Fruit fly (Drosophila melanogaster) whole organism, embryonic: ENCODE data around the gene Fie.
A peak's percentile ranks its signal among the peaks of the same experiment; 100 is the strongest.

Source experiments
- B-H1 ChIP-seq: fragments of 200-800 bp; sonication (Bioruptor generic); IDR thresholded peaks from 3 replicates; pipeline ENCODE4 v1.3.6; 2022; ENCODE audit warnings: missing biosample characterization, missing genetic modification characterization
- CG11398 ChIP-seq: fragments of 200-800 bp; sonication (Bioruptor generic); optimal IDR thresholded peaks from 2 replicates; lab custom pipeline; 2016; ENCODE audit warnings: missing biosample characterization, missing genetic modification characterization
- CG11456 ChIP-seq: fragments of 200-800 bp; sonication (Bioruptor generic); IDR thresholded peaks from 3 replicates; pipeline ENCODE4 v1.3.6; 2022; ENCODE audit warnings: missing biosample characterization, missing genetic modification characterization
- CG11695 ChIP-seq: fragments of 200-800 bp; sonication (Bioruptor generic); IDR thresholded peaks from 3 replicates; pipeline ENCODE4 v1.3.6; 2022; ENCODE audit warnings: missing biosample characterization, missing genetic modification characterization
- CG12104 ChIP-seq: fragments of 200-800 bp; sonication (Bioruptor generic); optimal IDR thresholded peaks from 3 replicates; lab custom pipeline; 2016; ENCODE audit warnings: missing biosample characterization, missing genetic modification characterization
- CG12299 ChIP-seq: fragments of 200-800 bp; sonication (Bioruptor generic); optimal IDR thresholded peaks from 2 replicates; lab custom pipeline; 2018; ENCODE audit warnings: missing biosample characterization, mild to moderate bottlenecking, missing genetic modification characterization
- CG14710 ChIP-seq: fragments of 200-800 bp; sonication (Bioruptor generic); optimal IDR thresholded peaks from 3 replicates; lab custom pipeline; 2019; ENCODE audit warnings: missing biosample characterization, mild to moderate bottlenecking, missing genetic modification characterization, moderate library complexity
- CG14965 ChIP-seq: fragments of 200-800 bp; sonication (Bioruptor generic); optimal IDR thresholded peaks from 2 replicates; lab custom pipeline; 2016; ENCODE audit warnings: missing biosample characterization, missing genetic modification characterization, borderline replicate concordance
- CG17328 ChIP-seq: fragments of 200-800 bp; sonication (Bioruptor generic); IDR thresholded peaks from 2 replicates; pipeline ENCODE4 v1.3.6; 2022; ENCODE audit warnings: missing biosample characterization, missing genetic modification characterization
- CG17829 ChIP-seq: fragments of 200-800 bp; optimal IDR thresholded peaks from 2 replicates; lab custom pipeline; 2019; ENCODE audit warnings: missing biosample characterization, mild to moderate bottlenecking, missing genetic modification characterization, moderate library complexity
- CG17912 ChIP-seq: fragments of 200-800 bp; sonication (Bioruptor generic); optimal IDR thresholded peaks from 2 replicates; lab custom pipeline; 2018; ENCODE audit warnings: missing biosample characterization, mild to moderate bottlenecking, missing genetic modification characterization
- CG1792 ChIP-seq: fragments of 200-800 bp; sonication (Bioruptor generic); optimal IDR thresholded peaks from 2 replicates; lab custom pipeline; 2016; ENCODE audit warnings: missing biosample characterization, missing genetic modification characterization
- CG18262 ChIP-seq: fragments of 200-800 bp; optimal IDR thresholded peaks from 3 replicates; lab custom pipeline; 2019; ENCODE audit warnings: missing biosample characterization, mild to moderate bottlenecking, missing genetic modification characterization, moderate library complexity
- CG18476 ChIP-seq: fragments of 200-800 bp; sonication (Bioruptor generic); optimal IDR thresholded peaks from 2 replicates; lab custom pipeline; 2016; ENCODE audit warnings: missing biosample characterization, mild to moderate bottlenecking, missing genetic modification characterization
- CG2202 ChIP-seq: fragments of 200-800 bp; sonication (Bioruptor generic); optimal IDR thresholded peaks from 2 replicates; lab custom pipeline; 2018; ENCODE audit warnings: missing biosample characterization, mild to moderate bottlenecking, missing genetic modification characterization
- CG2889 ChIP-seq: fragments of 200-800 bp; sonication (Bioruptor generic); IDR thresholded peaks from 3 replicates; pipeline ENCODE4 v1.3.6; 2022; ENCODE audit warnings: missing biosample characterization, missing genetic modification characterization
- CG31224 ChIP-seq: fragments of 200-800 bp; sonication (Bioruptor generic); IDR thresholded peaks from 2 replicates; pipeline ENCODE4 v1.3.6; 2022; ENCODE audit warnings: missing biosample characterization, missing genetic modification characterization
- CG32772 ChIP-seq: fragments of 200-800 bp; sonication (Bioruptor generic); IDR thresholded peaks from 2 replicates; pipeline ENCODE4 v1.3.6; 2022; ENCODE audit warnings: missing biosample characterization, missing genetic modification characterization
- CG3995 ChIP-seq: fragments of 200-800 bp; sonication (Bioruptor generic); optimal IDR thresholded peaks from 3 replicates; lab custom pipeline; 2016; ENCODE audit warnings: missing biosample characterization, missing genetic modification characterization
- CG42726 ChIP-seq: fragments of 200-800 bp; sonication (Bioruptor generic); IDR thresholded peaks from 2 replicates; pipeline ENCODE4 v1.3.6; 2022; ENCODE audit warnings: missing biosample characterization, missing genetic modification characterization; ENCODE audit not compliant: partially characterized antibody
- CG6272 ChIP-seq: fragments of 200-800 bp; sonication (Bioruptor generic); IDR thresholded peaks from 2 replicates; pipeline ENCODE4 v1.3.6; 2022; ENCODE audit warnings: missing biosample characterization, missing genetic modification characterization
- CG6765 ChIP-seq: fragments of 200-800 bp; sonication (Bioruptor generic); optimal IDR thresholded peaks from 3 replicates; lab custom pipeline; 2017; ENCODE audit warnings: missing biosample characterization, mild to moderate bottlenecking, missing genetic modification characterization
- CG7372 ChIP-seq: fragments of 200-800 bp; sonication (Bioruptor generic); IDR thresholded peaks from 2 replicates; pipeline ENCODE4 v1.3.6; 2022; ENCODE audit warnings: missing biosample characterization, missing genetic modification characterization
- Doc2 ChIP-seq: fragments of 200-800 bp; sonication (Bioruptor generic); IDR thresholded peaks from 2 replicates; pipeline ENCODE4 v1.3.6; 2022; ENCODE audit warnings: missing biosample characterization, missing genetic modification characterization
- E2f1 ChIP-seq: fragments of 200-800 bp; sonication (Bioruptor generic); IDR thresholded peaks from 2 replicates; pipeline ENCODE4 v1.3.6; 2022; ENCODE audit warnings: missing biosample characterization, missing genetic modification characterization
- Gug ChIP-seq: fragments of 200-800 bp; sonication (Bioruptor generic); IDR thresholded peaks from 4 replicates; pipeline ENCODE4 v1.3.6; 2022; ENCODE audit warnings: missing biosample characterization, missing genetic modification characterization
- HmgD ChIP-seq: fragments of 200-800 bp; sonication (Bioruptor generic); optimal IDR thresholded peaks from 3 replicates; lab custom pipeline; 2016; ENCODE audit warnings: missing biosample characterization, missing genetic modification characterization
- HmgZ ChIP-seq: fragments of 200-800 bp; sonication (Bioruptor generic); optimal IDR thresholded peaks from 2 replicates; lab custom pipeline; 2018; ENCODE audit warnings: missing biosample characterization, mild to moderate bottlenecking, missing genetic modification characterization
- Myb ChIP-seq: fragments of 200-800 bp; sonication (Bioruptor generic); optimal IDR thresholded peaks from 2 replicates; lab custom pipeline; 2016; ENCODE audit warnings: missing biosample characterization, missing genetic modification characterization
- Pdp1 ChIP-seq, 2 experiments: fragments of 200-800 bp; sonication (Bioruptor generic); optimal IDR thresholded peaks; 3 replicates each; lab custom pipeline; 2016; ENCODE audit warnings: missing biosample characterization in 2 of 2, missing genetic modification characterization in 2 of 2, mild to moderate bottlenecking in 1 of 2, moderate library complexity in 1 of 2
- Scr ChIP-seq: fragments of 200-800 bp; sonication (Bioruptor generic); IDR thresholded peaks from 2 replicates; pipeline ENCODE4 v1.3.6; 2022; ENCODE audit warnings: missing biosample characterization, missing genetic modification characterization; ENCODE audit not compliant: partially characterized antibody
- Usf ChIP-seq: fragments of 200-800 bp; sonication (Bioruptor generic); optimal IDR thresholded peaks from 2 replicates; lab custom pipeline; 2017; ENCODE audit warnings: missing genotype, missing biosample characterization, missing genetic modification characterization
- ase ChIP-seq: fragments of 200-800 bp; sonication (Bioruptor generic); IDR thresholded peaks from 3 replicates; pipeline ENCODE4 v1.3.6; 2022; ENCODE audit warnings: missing biosample characterization, missing genetic modification characterization
- cg ChIP-seq: fragments of 200-800 bp; sonication (Bioruptor generic); optimal IDR thresholded peaks from 3 replicates; lab custom pipeline; 2019; ENCODE audit warnings: missing biosample characterization, mild to moderate bottlenecking, missing genetic modification characterization, moderate library complexity
- fd102C ChIP-seq: fragments of 200-800 bp; sonication (Bioruptor generic); optimal IDR thresholded peaks from 2 replicates; lab custom pipeline; 2018; ENCODE audit warnings: missing biosample characterization, mild to moderate bottlenecking, missing genetic modification characterization, moderate library complexity
- gcm ChIP-seq: fragments of 200-800 bp; sonication (Bioruptor generic); optimal IDR thresholded peaks from 2 replicates; lab custom pipeline; 2019; ENCODE audit warnings: missing biosample characterization, mild to moderate bottlenecking, missing genetic modification characterization, moderate library complexity
- gcm2 ChIP-seq: fragments of 200-800 bp; sonication (Bioruptor generic); optimal IDR thresholded peaks from 2 replicates; lab custom pipeline; 2016; ENCODE audit warnings: missing biosample characterization, missing genetic modification characterization
- insv ChIP-seq, 2 experiments: fragments of 200-800 bp; sonication (Bioruptor generic); optimal IDR thresholded peaks; 3 replicates each; lab custom pipeline; 2016 to 2018; ENCODE audit warnings: missing biosample characterization in 2 of 2, missing genetic modification characterization in 2 of 2
- lilli ChIP-seq: fragments of 200-800 bp; sonication (Bioruptor generic); optimal IDR thresholded peaks from 3 replicates; lab custom pipeline; 2016; ENCODE audit warnings: missing biosample characterization, missing genetic modification characterization
- mirr ChIP-seq: fragments of 200-800 bp; sonication (Bioruptor generic); optimal IDR thresholded peaks from 3 replicates; lab custom pipeline; 2018; ENCODE audit warnings: missing biosample characterization, mild to moderate bottlenecking, missing genetic modification characterization
- odd ChIP-seq: fragments of 200-800 bp; sonication (Bioruptor generic); optimal IDR thresholded peaks from 2 replicates; lab custom pipeline; 2017; ENCODE audit warnings: missing biosample characterization, mild to moderate bottlenecking, missing genetic modification characterization
- org-1 ChIP-seq: fragments of 200-800 bp; sonication (Bioruptor generic); optimal IDR thresholded peaks from 2 replicates; lab custom pipeline; 2017; ENCODE audit warnings: missing biosample characterization, missing genetic modification characterization
- pan ChIP-seq, 4 experiments: fragments of >200 bp in 3 of 4; fragments of 200-800 bp in 1 of 4; sonication (Bioruptor generic) in 1 of 4; optimal IDR thresholded peaks in 3 of 4; IDR thresholded peaks in 1 of 4; 2 replicates each; pipeline versions ENCODE4 v1.3.6 to Lab custom; 2017 to 2022; ENCODE audit warnings: missing biosample characterization in 2 of 4, missing genetic modification characterization in 2 of 4, mixed read lengths in 1 of 4
- repo ChIP-seq: fragments of 200-800 bp; sonication (Bioruptor generic); optimal IDR thresholded peaks from 2 replicates; lab custom pipeline; 2016; ENCODE audit warnings: missing biosample characterization, missing genetic modification characterization
- run ChIP-seq: fragments of 200-800 bp; sonication (Bioruptor generic); optimal IDR thresholded peaks from 3 replicates; lab custom pipeline; 2018; ENCODE audit warnings: missing biosample characterization, mild to moderate bottlenecking, missing genetic modification characterization
- sna ChIP-seq: fragments of 200-800 bp; sonication (Bioruptor generic); IDR thresholded peaks from 2 replicates; pipeline ENCODE4 v1.3.6; 2022; ENCODE audit warnings: missing biosample characterization, missing genetic modification characterization; ENCODE audit not compliant: partially characterized antibody
- tio ChIP-seq: fragments of 200-800 bp; sonication (Bioruptor generic); optimal IDR thresholded peaks from 2 replicates; lab custom pipeline; 2017; ENCODE audit warnings: missing biosample characterization, missing genetic modification characterization, inconsistent platforms
- unpg ChIP-seq: fragments of 200-800 bp; sonication (Bioruptor generic); optimal IDR thresholded peaks from 3 replicates; lab custom pipeline; 2018; ENCODE audit warnings: missing biosample characterization, mild to moderate bottlenecking, missing genetic modification characterization, moderate library complexity

Gene Fie

dm6 chr3L:3862504-3863380, 29.6 kb upstream of the Fie start (continued):
- peak; percentile 20 for TF ChIP-seq CG12104
- peak; percentile 74 for TF ChIP-seq unpg (GFP tag; lab: Kevin White, UChicago)
- peak; percentile 33 for TF ChIP-seq cg (GFP tag; lab: Kevin White, UChicago)
- TF ChIP-seq Gug (GFP tag; lab: Robert Waterston, UW), result no peak
- TF ChIP-seq Doc2, result no peak
- no peak for TF ChIP-seq CG12299 (tag; lab: Kevin White, UChicago)
- peak in 1 of 2 experiments; percentile 75 for TF ChIP-seq Pdp1 (GFP tag; optimal IDR thresholded peaks at IDR 0.05; lab: Kevin White, UChicago)
- TF ChIP-seq odd (GFP tag; lab: Kevin White, UChicago), result peak; percentile 33
- TF ChIP-seq CG18262 (tag; lab: Kevin White, UChicago), result peak; percentile 83
- TF ChIP-seq gcm2 (GFP tag; lab: Kevin White, UChicago), result peak; percentile 22
- TF ChIP-seq CG6765, result no peak
- no peak for TF ChIP-seq CG3995 (GFP tag; lab: Kevin White, UChicago)
- peak; percentile 83; the same call in 1 of the 2 replicates for TF ChIP-seq CG17328
- no peak for TF ChIP-seq CG7372 (GFP tag; lab: Robert Waterston, UW)
- TF ChIP-seq CG14965 (GFP tag; lab: Kevin White, UChicago), result peak; percentile 62
- no peak for TF ChIP-seq run (tag; lab: Kevin White, UChicago)
- TF ChIP-seq CG17912, result no peak
- no peak for TF ChIP-seq fd102C
- TF ChIP-seq gcm (GFP tag; lab: Kevin White, UChicago), result peak; percentile 61
- TF ChIP-seq CG17829, result peak; percentile 82
- no peak for TF ChIP-seq CG6272 (GFP tag; lab: Robert Waterston, UW)
- peak; percentile 76 for TF ChIP-seq CG2202 (tag; lab: Kevin White, UChicago)
- peak; percentile 34 for TF ChIP-seq CG1792 (GFP tag; lab: Kevin White, UChicago)
- peak; percentile 40; the same call in 1 of the 2 replicates for TF ChIP-seq E2f1 (GFP tag; lab: Robert Waterston, UW)
- peak; percentile 1 for TF ChIP-seq org-1
- TF ChIP-seq B-H1 (GFP tag; lab: Robert Waterston, UW), result no peak; the same call in 2 of the 3 replicates
- no peak for TF ChIP-seq sna
- no peak for TF ChIP-seq ase
- TF ChIP-seq Usf (GFP tag; lab: Kevin White, UChicago), result peak; percentile 62
- TF ChIP-seq CG31224 (GFP tag; lab: Robert Waterston, UW), result no peak
- TF ChIP-seq CG11456 (GFP tag; lab: Robert Waterston, UW), result no peak
- peak; percentile 74 for TF ChIP-seq tio (GFP tag; lab: Kevin White, UChicago)
- no peak for TF ChIP-seq insv (GFP tag; optimal IDR thresholded peaks at IDR 0.05; lab: Kevin White, UChicago)
- TF ChIP-seq CG18476, result peak; percentile 56
- no peak for TF ChIP-seq CG32772 (GFP tag; lab: Robert Waterston, UW)
- TF ChIP-seq HmgZ (tag; lab: Kevin White, UChicago), result no peak
- no peak for TF ChIP-seq HmgD
- TF ChIP-seq pan (optimal IDR thresholded peaks at IDR 0.05; lab: Kevin White, UChicago), result no peak
- peak in 1 of 2 experiments; percentile 57 for TF ChIP-seq pan (GFP tag; optimal IDR thresholded peaks at IDR 0.05 in 1 of 2, IDR thresholded peaks at IDR 0.05 in 1 of 2)
- TF ChIP-seq CG14710 (tag; lab: Kevin White, UChicago), result peak; percentile 82
- TF ChIP-seq lilli (GFP tag; lab: Kevin White, UChicago), result peak; percentile 60
- TF ChIP-seq CG11695, result 0 out of 3 replicates have a peak, but pooled peaks have one; percentile 54
- TF ChIP-seq CG11398 (GFP tag; lab: Kevin White, UChicago), result peak; percentile 72
- TF ChIP-seq Myb (GFP tag; lab: Kevin White, UChicago), result no peak
- TF ChIP-seq mirr (GFP tag; lab: Kevin White, UChicago), result no peak
- TF ChIP-seq Scr (GFP tag; lab: Robert Waterston, UW), result no peak
- peak; percentile 14 for TF ChIP-seq repo
- TF ChIP-seq CG42726 (GFP tag; lab: Robert Waterston, UW), result no peak
- no peak for TF ChIP-seq CG2889
